Worm (Caenorhabditis elegans): ENCODE results near the gene rgef-1.

ce11 chrV:9571056-9571455, 9.6 kb upstream of the rgef-1 start:
- TF ChIP-seq nhr-48 (tag; optimal IDR thresholded peaks at IDR 0.05) (no peak), nhr-6 (tag; optimal IDR thresholded peaks at IDR 0.05) (no peak), dpl-1 (GFP tag; optimal IDR thresholded peaks at IDR 0.05) (no peak), nhr-77 (tag; optimal IDR thresholded peaks at IDR 0.05) (no peak), ama-1 (optimal IDR thresholded peaks at IDR 0.05) (no peak), mdl-1 (tag; optimal IDR thresholded peaks at IDR 0.05) (no peak), nhr-28 (tag; optimal IDR thresholded peaks at IDR 0.05) (no peak), lin-13 (GFP tag; optimal IDR thresholded peaks at IDR 0.05) (no peak), spr-3 (GFP tag; optimal IDR thresholded peaks at IDR 0.05) (no peak), duxl-1 (tag; optimal IDR thresholded peaks at IDR 0.05; ENCODE audit: poor library complexity) (no peak), ces-1 (GFP tag; optimal IDR thresholded peaks at IDR 0.05) (no peak), skn-1 (tag; optimal IDR thresholded peaks at IDR 0.05) (no peak), madf-5 (GFP tag; IDR thresholded peaks at IDR 0.05) (no peak), unc-39 (tag; optimal IDR thresholded peaks at IDR 0.05) (no peak)

Measured in whole organism, L4 larva.